Fruit fly (Drosophila melanogaster) whole organism, pupa: ENCODE data around the gene PrBP.

ENCODE experiments used
- CG10348 ChIP-seq: fragments of 200-800 bp; sonication (Bioruptor generic); IDR thresholded peaks from 2 replicates; pipeline ENCODE4 v1.3.6; 2022; ENCODE audit warnings: missing biosample characterization, missing genetic modification characterization
- CG12605 ChIP-seq: fragments of 200-800 bp; sonication (Bioruptor generic); IDR thresholded peaks from 2 replicates; pipeline ENCODE4 v1.3.6; 2022; ENCODE audit warnings: missing biosample characterization, missing genetic modification characterization
- CG14655 ChIP-seq: fragments of 200-800 bp; sonication (Bioruptor generic); optimal IDR thresholded peaks from 3 replicates; lab custom pipeline; 2017; ENCODE audit warnings: mild to moderate bottlenecking, missing biosample characterization, missing genetic modification reagents, missing genetic modification characterization
- CG32121 ChIP-seq: fragments of 200-800 bp; sonication (Bioruptor generic); IDR thresholded peaks from 2 replicates; pipeline ENCODE4 v1.3.6; 2022; ENCODE audit warnings: missing biosample characterization, missing genetic modification characterization
- CG4496 ChIP-seq: fragments of 200-800 bp; sonication (Bioruptor generic); IDR thresholded peaks from 3 replicates; pipeline ENCODE4 v1.3.6; 2022; ENCODE audit warnings: missing biosample characterization, missing genetic modification characterization
- CG8301 ChIP-seq: fragments of 200-800 bp; sonication (Bioruptor generic); optimal IDR thresholded peaks from 2 replicates; lab custom pipeline; 2018; ENCODE audit warnings: missing biosample characterization, mild to moderate bottlenecking, missing genetic modification characterization
- CG9948 ChIP-seq: fragments of 200-800 bp; sonication (Bioruptor generic); optimal IDR thresholded peaks from 2 replicates; lab custom pipeline; 2018; ENCODE audit warnings: missing biosample characterization, mild to moderate bottlenecking, missing genetic modification characterization, moderate library complexity
- Pif1A ChIP-seq: fragments of 200-800 bp; sonication (Bioruptor generic); optimal IDR thresholded peaks from 3 replicates; lab custom pipeline; 2016; ENCODE audit warnings: missing biosample characterization, missing genetic modification characterization
- Pif1B ChIP-seq: fragments of 200-800 bp; sonication (Bioruptor generic); optimal IDR thresholded peaks from 3 replicates; lab custom pipeline; 2016; ENCODE audit warnings: missing biosample characterization, missing genetic modification characterization
- rn ChIP-seq: fragments of 200-800 bp; sonication (Bioruptor generic); IDR thresholded peaks from 2 replicates; pipeline ENCODE4 v1.3.6; 2022; ENCODE audit warnings: missing biosample characterization, missing genetic modification characterization

DNA sequence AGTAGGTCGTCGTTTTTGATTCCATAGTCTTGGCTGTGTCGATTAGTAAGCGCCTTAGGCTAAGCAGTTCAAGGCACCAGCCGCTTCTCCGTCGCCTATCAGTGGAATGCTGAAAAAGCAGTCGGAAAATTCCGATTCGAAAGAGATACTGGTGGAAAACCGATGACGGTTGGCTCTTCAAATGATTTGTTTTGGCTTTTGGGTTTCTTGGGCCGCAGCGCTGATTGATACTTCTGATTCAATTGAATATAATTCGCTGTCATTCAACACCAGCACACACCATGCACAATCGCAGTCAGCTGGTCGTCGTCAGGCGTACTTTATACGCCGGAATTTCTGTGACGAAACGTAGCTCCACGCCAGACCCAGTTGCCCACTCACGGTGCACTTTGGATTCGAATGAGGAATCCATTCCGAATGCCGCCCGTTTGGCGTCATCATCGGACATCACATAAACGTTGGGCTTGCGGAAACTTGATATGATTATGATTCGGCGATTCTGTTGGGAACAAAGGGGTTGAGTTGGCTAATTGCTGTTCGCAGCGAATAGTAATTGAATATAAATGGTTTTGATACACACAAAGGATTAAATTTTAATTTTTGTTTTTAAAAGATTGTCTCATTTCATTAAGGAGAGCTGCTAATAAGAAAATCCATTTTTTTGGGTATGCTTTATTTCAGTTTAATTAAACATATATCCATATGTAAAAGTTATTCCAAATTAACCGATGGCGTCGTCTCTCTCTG is 15.3 kb upstream of the PrBP start:
- TF ChIP-seq CG10348 (GFP tag; lab: Robert Waterston, UW), result no peak
- TF ChIP-seq rn (GFP tag; lab: Robert Waterston, UW), result no peak
- 0 out of 2 replicates have a peak, but pooled peaks have one; percentile 19 for TF ChIP-seq CG12605 (GFP tag; lab: Robert Waterston, UW)
- no peak for TF ChIP-seq CG32121
- no peak for TF ChIP-seq Pif1A (GFP tag; lab: Kevin White, UChicago)
- TF ChIP-seq CG8301 (tag; lab: Kevin White, UChicago), result no peak
- no peak for TF ChIP-seq Pif1B (GFP tag; lab: Kevin White, UChicago)
- no peak for TF ChIP-seq CG9948 (tag; lab: Kevin White, UChicago)
- no peak for TF ChIP-seq CG4496 (GFP tag; lab: Robert Waterston, UW)
- TF ChIP-seq CG14655 (GFP tag; lab: Kevin White, UChicago), result no peak
